ENCODE assay signal across 1 fruit fly cellular context in the genomic region with DNA sequence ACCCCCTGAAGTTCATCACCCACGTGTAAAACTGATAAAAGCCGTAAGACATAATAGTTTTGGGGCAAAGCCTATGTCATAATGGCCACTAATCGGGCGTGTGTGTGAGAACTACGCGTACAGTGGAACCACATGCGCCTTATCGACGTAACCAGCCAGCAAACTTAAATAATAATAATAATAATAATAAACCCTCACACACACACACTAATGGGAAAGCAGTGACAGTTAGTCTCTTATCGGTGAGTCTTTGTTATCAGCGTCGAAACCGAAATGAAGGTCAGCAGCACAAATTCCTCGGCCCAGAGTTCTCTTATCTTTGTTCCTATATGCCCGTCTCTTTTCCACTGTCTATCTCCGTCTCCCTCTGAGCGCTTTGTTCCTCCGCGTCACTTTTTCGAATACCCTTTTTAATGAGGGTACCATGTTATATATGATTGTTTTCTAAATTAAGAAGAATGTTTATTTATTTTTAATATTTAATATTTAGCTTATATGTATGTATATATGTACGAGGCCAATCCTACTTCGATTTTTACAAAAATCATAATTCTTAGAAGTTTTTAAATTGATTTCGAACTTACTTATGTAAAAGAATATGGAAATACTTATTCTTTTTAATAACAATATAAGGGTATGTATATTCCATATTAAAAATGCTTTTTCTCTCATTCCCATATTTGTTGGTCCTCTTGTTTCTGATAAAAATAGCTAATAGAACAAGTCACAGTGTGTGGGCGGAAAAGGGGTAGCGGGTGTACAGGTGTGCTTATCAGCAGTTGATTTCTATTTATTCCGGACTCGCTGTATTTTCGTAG.
TF ChIP-seq lines count a peak whose summit lies in the region.

No protein-coding gene starts in this region.

TF ChIP-seq in whole organism, embryonic, 481 proteins besides CTCF, POLR2A, EP300 and RAD21 (continued from another document and continues in another):
- peak; percentile 62 for TF ChIP-seq phol (tag; optimal IDR thresholded peaks at IDR 0.05; lab: Kevin White, UChicago)
- TF ChIP-seq CG12659 (GFP tag; optimal IDR thresholded peaks at IDR 0.05; lab: Kevin White, UChicago), result peak; percentile 54
- peak; percentile 50 for TF ChIP-seq Fer1 (GFP tag; optimal IDR thresholded peaks at IDR 0.05; lab: Kevin White, UChicago)
- no peak for TF ChIP-seq Ets65A (GFP tag; lab: Kevin White, UChicago)
- TF ChIP-seq Rx (GFP tag; IDR thresholded peaks at IDR 0.05; lab: Robert Waterston, UW), result no peak
- no peak for TF ChIP-seq CG32772 (GFP tag; IDR thresholded peaks at IDR 0.05; lab: Robert Waterston, UW)
- no peak for TF ChIP-seq Myb (GFP tag; optimal IDR thresholded peaks at IDR 0.05; lab: Kevin White, UChicago)
- peak; percentile 55 for TF ChIP-seq Vsx1 (GFP tag; optimal IDR thresholded peaks at IDR 0.05; lab: Kevin White, UChicago)
- TF ChIP-seq D19B (GFP tag; optimal IDR thresholded peaks at IDR 0.05; lab: Kevin White, UChicago), result peak; percentile 37
- peak; percentile 21 for TF ChIP-seq bcd (GFP tag; optimal IDR thresholded peaks at IDR 0.05; lab: Kevin White, UChicago)
- TF ChIP-seq CG2889 (GFP tag; IDR thresholded peaks at IDR 0.05; lab: Robert Waterston, UW), result no peak
- TF ChIP-seq sisA (GFP tag; IDR thresholded peaks at IDR 0.05; lab: Robert Waterston, UW), result 0 out of 2 replicates have a peak, but pooled peaks have one; percentile 5
- no peak for TF ChIP-seq CG6654 (GFP tag; optimal IDR thresholded peaks at IDR 0.05; lab: Kevin White, UChicago)
- no peak for TF ChIP-seq Optix (GFP tag; IDR thresholded peaks at IDR 0.05; lab: Robert Waterston, UW)
- TF ChIP-seq CG10267 (tag; optimal IDR thresholded peaks at IDR 0.05; lab: Kevin White, UChicago), result peak; percentile 69
- TF ChIP-seq CG3995 (GFP tag; optimal IDR thresholded peaks at IDR 0.05; lab: Kevin White, UChicago), result no peak
- TF ChIP-seq CG10543 (GFP tag; optimal IDR thresholded peaks at IDR 0.05; lab: Kevin White, UChicago), result peak; percentile 77
- no peak for TF ChIP-seq CG10462 (GFP tag; optimal IDR thresholded peaks at IDR 0.05; lab: Kevin White, UChicago)
- peak; percentile 38; the same call in 1 of the 2 replicates for TF ChIP-seq al (GFP tag; IDR thresholded peaks at IDR 0.05; lab: Robert Waterston, UW)
- no peak for TF ChIP-seq CG8944 (GFP tag; optimal IDR thresholded peaks at IDR 0.05; lab: Kevin White, UChicago)
- peak; percentile 46; the same call in 1 of the 2 replicates for TF ChIP-seq ara (GFP tag; IDR thresholded peaks at IDR 0.05; lab: Robert Waterston, UW)
- peak; percentile 89 for TF ChIP-seq CG10321 (GFP tag; IDR thresholded peaks at IDR 0.05; lab: Robert Waterston, UW)
- TF ChIP-seq CG31388 (GFP tag; optimal IDR thresholded peaks at IDR 0.05; lab: Kevin White, UChicago), result peak; percentile 1
- TF ChIP-seq org-1 (GFP tag; optimal IDR thresholded peaks at IDR 0.05; lab: Kevin White, UChicago), result no peak
- peak; percentile 25 for TF ChIP-seq CG2120 (GFP tag; optimal IDR thresholded peaks at IDR 0.05; lab: Kevin White, UChicago)
- peak; percentile 52 for TF ChIP-seq corto (GFP tag; optimal IDR thresholded peaks at IDR 0.05; lab: Kevin White, UChicago)
- no peak for TF ChIP-seq CG7786 (GFP tag; optimal IDR thresholded peaks at IDR 0.05; lab: Kevin White, UChicago)
- TF ChIP-seq bab2 (GFP tag; optimal IDR thresholded peaks at IDR 0.05; lab: Kevin White, UChicago), result no peak
- peak; percentile 55 for TF ChIP-seq sens (GFP tag; lab: Kevin White, UChicago)
- no peak for TF ChIP-seq ERR (GFP tag; optimal IDR thresholded peaks at IDR 0.05; lab: Kevin White, UChicago)
- TF ChIP-seq CG11560 (tag; IDR thresholded peaks at IDR 0.05; lab: Robert Waterston, UW), result no peak
- peak in 1 of 3 experiments; percentile 76 for TF ChIP-seq lola (GFP tag; optimal IDR thresholded peaks at IDR 0.05; lab: Kevin White, UChicago)
- peak; percentile 82 for TF ChIP-seq PHDP (tag; optimal IDR thresholded peaks at IDR 0.05; lab: Kevin White, UChicago)
- TF ChIP-seq repo (GFP tag; optimal IDR thresholded peaks at IDR 0.05; lab: Kevin White, UChicago), result no peak
- TF ChIP-seq YL-1 (GFP tag; optimal IDR thresholded peaks at IDR 0.05; lab: Kevin White, UChicago), result no peak
- TF ChIP-seq CG7372 (GFP tag; IDR thresholded peaks at IDR 0.05; lab: Robert Waterston, UW), result peak; percentile 23; the same call in 1 of the 2 replicates
- no peak for TF ChIP-seq Awh (GFP tag; IDR thresholded peaks at IDR 0.05; lab: Robert Waterston, UW)
- no peak for TF ChIP-seq pros (GFP tag; optimal IDR thresholded peaks at IDR 0.05; lab: Kevin White, UChicago)
- TF ChIP-seq sim (GFP tag; IDR thresholded peaks at IDR 0.05; lab: Robert Waterston, UW), result no peak
- no peak for TF ChIP-seq CG17912 (GFP tag; optimal IDR thresholded peaks at IDR 0.05; lab: Kevin White, UChicago)
- TF ChIP-seq CG17328 (GFP tag; IDR thresholded peaks at IDR 0.05; lab: Robert Waterston, UW), result peak; percentile 34; the same call in 1 of the 2 replicates
- TF ChIP-seq Sin3A (optimal IDR thresholded peaks at IDR 0.05; lab: Kevin White, UChicago), result no peak
- no peak for TF ChIP-seq CG34224 (GFP tag; IDR thresholded peaks at IDR 0.05; lab: Robert Waterston, UW; ENCODE audit: partially characterized antibody)
- no peak for TF ChIP-seq pfk (GFP tag; optimal IDR thresholded peaks at IDR 0.05; lab: Kevin White, UChicago)
- no peak for TF ChIP-seq sc (optimal IDR thresholded peaks at IDR 0.05; lab: Kevin White, UChicago)
- no peak for TF ChIP-seq sc (GFP tag; optimal IDR thresholded peaks at IDR 0.05; lab: Kevin White, UChicago)
- no peak for TF ChIP-seq B-H2 (GFP tag; optimal IDR thresholded peaks at IDR 0.05; lab: Kevin White, UChicago)
- TF ChIP-seq C15 (GFP tag; IDR thresholded peaks at IDR 0.05; lab: Robert Waterston, UW), result no peak
- no peak for TF ChIP-seq seq (GFP tag; IDR thresholded peaks at IDR 0.05; lab: Robert Waterston, UW)
- no peak for TF ChIP-seq HLH4C (GFP tag; IDR thresholded peaks at IDR 0.05; lab: Robert Waterston, UW; ENCODE audit: partially characterized antibody)
- TF ChIP-seq CG15696 (tag; optimal IDR thresholded peaks at IDR 0.05; lab: Kevin White, UChicago), result peak; percentile 45
- TF ChIP-seq CG1602 (GFP tag; optimal IDR thresholded peaks at IDR 0.05; lab: Kevin White, UChicago), result peak; percentile 20
- TF ChIP-seq ssp (GFP tag; IDR thresholded peaks at IDR 0.05; lab: Robert Waterston, UW), result no peak
- TF ChIP-seq wdn (GFP tag; IDR thresholded peaks at IDR 0.05; lab: Robert Waterston, UW), result no peak
- peak; percentile 92 for TF ChIP-seq sug (tag; optimal IDR thresholded peaks at IDR 0.05; lab: Kevin White, UChicago)
- TF ChIP-seq CG1529 (GFP tag; optimal IDR thresholded peaks at IDR 0.05; lab: Kevin White, UChicago), result no peak
- no peak; the same call in 2 of the 3 replicates for TF ChIP-seq Aef1 (GFP tag; IDR thresholded peaks at IDR 0.05; lab: Robert Waterston, UW)
- TF ChIP-seq Drgx (GFP tag; IDR thresholded peaks at IDR 0.05; lab: Robert Waterston, UW), result peak; percentile 47; the same call in 1 of the 2 replicates
- peak; percentile 3 for TF ChIP-seq NfI (GFP tag; optimal IDR thresholded peaks at IDR 0.05; lab: Kevin White, UChicago)
- peak; percentile 56 for TF ChIP-seq CG14710 (tag; optimal IDR thresholded peaks at IDR 0.05; lab: Kevin White, UChicago)
- TF ChIP-seq bigmax (GFP tag; optimal IDR thresholded peaks at IDR 0.05; lab: Kevin White, UChicago), result no peak
- TF ChIP-seq ranshi (GFP tag; IDR thresholded peaks at IDR 0.05; lab: Robert Waterston, UW), result peak; percentile 32; the same call in 1 of the 2 replicates
- peak; percentile 42 for TF ChIP-seq grn (GFP tag; optimal IDR thresholded peaks at IDR 0.05; lab: Kevin White, UChicago)
- TF ChIP-seq jing (GFP tag; optimal IDR thresholded peaks at IDR 0.05; lab: Kevin White, UChicago), result peak; percentile 39
- peak; percentile 76 for TF ChIP-seq CG13424 (tag; optimal IDR thresholded peaks at IDR 0.05; lab: Kevin White, UChicago)
- TF ChIP-seq CG15011 (GFP tag; optimal IDR thresholded peaks at IDR 0.05; lab: Kevin White, UChicago), result peak; percentile 5
- TF ChIP-seq mld (GFP tag; IDR thresholded peaks at IDR 0.05; lab: Robert Waterston, UW; ENCODE audit: partially characterized antibody), result no peak
- no peak for TF ChIP-seq gfzf (GFP tag; optimal IDR thresholded peaks at IDR 0.05; lab: Kevin White, UChicago)
- TF ChIP-seq Meics (GFP tag; optimal IDR thresholded peaks at IDR 0.05; lab: Kevin White, UChicago), result peak; percentile 77
- TF ChIP-seq Eip74EF (GFP tag; optimal IDR thresholded peaks at IDR 0.05; lab: Kevin White, UChicago), result peak in 1 of 2 experiments; percentile 52
- no peak for TF ChIP-seq scrt (GFP tag; optimal IDR thresholded peaks at IDR 0.05; lab: Kevin White, UChicago)
- TF ChIP-seq CG15073 (GFP tag; optimal IDR thresholded peaks at IDR 0.05; lab: Kevin White, UChicago), result no peak
- TF ChIP-seq lbe (GFP tag; optimal IDR thresholded peaks at IDR 0.05; lab: Kevin White, UChicago), result peak; percentile 40
- TF ChIP-seq Ssrp (tag; optimal IDR thresholded peaks at IDR 0.05; lab: Kevin White, UChicago), result peak; percentile 52
- no peak for TF ChIP-seq CG12744 (GFP tag; optimal IDR thresholded peaks at IDR 0.05; lab: Kevin White, UChicago)
- no peak for TF ChIP-seq ttk (GFP tag; IDR thresholded peaks at IDR 0.05; lab: Robert Waterston, UW)
- TF ChIP-seq cg (GFP tag; optimal IDR thresholded peaks at IDR 0.05; lab: Kevin White, UChicago), result peak; percentile 55
- no peak for TF ChIP-seq salm (tag; optimal IDR thresholded peaks at IDR 0.05; lab: Kevin White, UChicago)
- no peak for TF ChIP-seq hbn (GFP tag; IDR thresholded peaks at IDR 0.05; lab: Robert Waterston, UW; ENCODE audit: partially characterized antibody)
- TF ChIP-seq z (GFP tag; IDR thresholded peaks at IDR 0.05; lab: Robert Waterston, UW), result no peak
- TF ChIP-seq CG4730 (GFP tag; IDR thresholded peaks at IDR 0.05; lab: Robert Waterston, UW), result no peak
- TF ChIP-seq CG10431 (GFP tag; optimal IDR thresholded peaks at IDR 0.05; lab: Kevin White, UChicago), result no peak
- no peak for TF ChIP-seq CG1024 (GFP tag; IDR thresholded peaks at IDR 0.05; lab: Robert Waterston, UW)
- TF ChIP-seq sima (GFP tag; optimal IDR thresholded peaks at IDR 0.05; lab: Kevin White, UChicago), result no peak
- 0 out of 3 replicates have a peak, but pooled peaks have one; percentile 7 for TF ChIP-seq hb (GFP tag; IDR thresholded peaks at IDR 0.05; lab: Robert Waterston, UW; ENCODE audit: partially characterized antibody)
- no peak for TF ChIP-seq CG17186 (GFP tag; optimal IDR thresholded peaks at IDR 0.05; lab: Kevin White, UChicago)
- no peak; the same call in none of the 2 replicates for TF ChIP-seq H2.0 (GFP tag; IDR thresholded peaks at IDR 0.05; lab: Robert Waterston, UW)
- peak; percentile 43 for TF ChIP-seq Abd-B (GFP tag; optimal IDR thresholded peaks at IDR 0.05; lab: Kevin White, UChicago)
- TF ChIP-seq tup (GFP tag; optimal IDR thresholded peaks at IDR 0.05; lab: Kevin White, UChicago), result no peak
- no peak for TF ChIP-seq CG4360 (GFP tag; IDR thresholded peaks at IDR 0.05; lab: Robert Waterston, UW)
- peak; percentile 10 for TF ChIP-seq tin (GFP tag; optimal IDR thresholded peaks at IDR 0.05; lab: Kevin White, UChicago)
- peak; percentile 63 for TF ChIP-seq CG17385 (GFP tag; optimal IDR thresholded peaks at IDR 0.05; lab: Kevin White, UChicago)
- no peak for TF ChIP-seq Kr (GFP tag; optimal IDR thresholded peaks at IDR 0.05; lab: Kevin White, UChicago)
- TF ChIP-seq CG3407 (GFP tag; optimal IDR thresholded peaks at IDR 0.05; lab: Kevin White, UChicago), result no peak
- TF ChIP-seq kay (GFP tag; optimal IDR thresholded peaks at IDR 0.05; lab: Kevin White, UChicago), result peak; percentile 10
- TF ChIP-seq CG14965 (GFP tag; optimal IDR thresholded peaks at IDR 0.05; lab: Kevin White, UChicago; ENCODE audit: borderline replicate concordance), result no peak
- no peak for TF ChIP-seq stc (GFP tag; IDR thresholded peaks at IDR 0.05; lab: Robert Waterston, UW)
- TF ChIP-seq CG10565 (GFP tag; optimal IDR thresholded peaks at IDR 0.05; lab: Kevin White, UChicago), result no peak
- no peak for TF ChIP-seq zen2 (GFP tag; IDR thresholded peaks at IDR 0.05; lab: Robert Waterston, UW; ENCODE audit: partially characterized antibody)
- no peak for TF ChIP-seq CG4282 (GFP tag; optimal IDR thresholded peaks at IDR 0.05; lab: Kevin White, UChicago)
- no peak for TF ChIP-seq mam (GFP tag; optimal IDR thresholded peaks at IDR 0.05; lab: Kevin White, UChicago)
- TF ChIP-seq slou (GFP tag; optimal IDR thresholded peaks at IDR 0.05; lab: Kevin White, UChicago), result no peak
- no peak for TF ChIP-seq MTF-1 (GFP tag; optimal IDR thresholded peaks at IDR 0.05; lab: Kevin White, UChicago; ENCODE audit: borderline replicate concordance)
- peak; percentile 54 for TF ChIP-seq CG17829 (tag; optimal IDR thresholded peaks at IDR 0.05; lab: Kevin White, UChicago)
- peak; percentile 78 for TF ChIP-seq gcm (GFP tag; optimal IDR thresholded peaks at IDR 0.05; lab: Kevin White, UChicago)
- TF ChIP-seq pita (GFP tag; optimal IDR thresholded peaks at IDR 0.05; lab: Kevin White, UChicago), result no peak
- no peak for TF ChIP-seq Six4 (GFP tag; optimal IDR thresholded peaks at IDR 0.05; lab: Kevin White, UChicago)
- no peak for TF ChIP-seq Antp (GFP tag; optimal IDR thresholded peaks at IDR 0.05; lab: Kevin White, UChicago)
- peak; percentile 61 for TF ChIP-seq CG3281 (GFP tag; optimal IDR thresholded peaks at IDR 0.05; lab: Kevin White, UChicago)
- TF ChIP-seq tx (GFP tag; optimal IDR thresholded peaks at IDR 0.05; lab: Kevin White, UChicago), result no peak
- no peak for TF ChIP-seq Elba2 (GFP tag; optimal IDR thresholded peaks at IDR 0.05; lab: Kevin White, UChicago)
- no peak for TF ChIP-seq HLHmδ (GFP tag; optimal IDR thresholded peaks at IDR 0.05; lab: Kevin White, UChicago)
- no peak for TF ChIP-seq pzg (GFP tag; optimal IDR thresholded peaks at IDR 0.05; lab: Kevin White, UChicago)
- TF ChIP-seq peb (GFP tag; IDR thresholded peaks at IDR 0.05; lab: Robert Waterston, UW), result no peak
- TF ChIP-seq Rfx (GFP tag; IDR thresholded peaks at IDR 0.05; lab: Robert Waterston, UW), result peak; percentile 32
- TF ChIP-seq psq (GFP tag; optimal IDR thresholded peaks at IDR 0.05; lab: Kevin White, UChicago), result no peak
- TF ChIP-seq CoRest (tag; optimal IDR thresholded peaks at IDR 0.05; lab: Kevin White, UChicago), result peak; percentile 87
- TF ChIP-seq CG4404 (GFP tag; IDR thresholded peaks at IDR 0.05; lab: Robert Waterston, UW), result no peak
- TF ChIP-seq CG18011 (GFP tag; optimal IDR thresholded peaks at IDR 0.05; lab: Kevin White, UChicago), result no peak
- no peak for TF ChIP-seq inv (GFP tag; IDR thresholded peaks at IDR 0.05; lab: Robert Waterston, UW; ENCODE audit: partially characterized antibody)
- TF ChIP-seq CG1603 (tag; optimal IDR thresholded peaks at IDR 0.05; lab: Kevin White, UChicago), result peak; percentile 14
- TF ChIP-seq CG7839 (tag; optimal IDR thresholded peaks at IDR 0.05; lab: Kevin White, UChicago), result peak; percentile 86
- TF ChIP-seq CG3847 (GFP tag; IDR thresholded peaks at IDR 0.05; lab: Robert Waterston, UW), result 0 out of 2 replicates have a peak, but pooled peaks have one; percentile 42
